Worm (Caenorhabditis elegans) whole organism, late embryonic: ENCODE results near the gene F42A6.5.
"Not testable (repeated sequence)": the region's sequence is repeated elsewhere in the genome, so short reads cannot be mapped to it uniquely, and the experiment has no call there.

Experiments used
- C08G9.2 ChIP-seq: sonication (generic microtip); optimal IDR thresholded peaks from 2 replicates; lab custom pipeline; 2016; ENCODE audit warnings: mild to moderate bottlenecking, missing genetic modification characterization, moderate library complexity, missing compliant biosample characterization
- C38D4.7 ChIP-seq: fragments of 200-800 bp; sonication (Bioruptor generic); optimal IDR thresholded peaks from 2 replicates; lab custom pipeline; 2018; ENCODE audit warnings: mild to moderate bottlenecking, missing genetic modification characterization, moderate library complexity, missing compliant biosample characterization
- K02D7.2 ChIP-seq: sonication (generic microtip); optimal IDR thresholded peaks from 2 replicates; lab custom pipeline; 2017; ENCODE audit warnings: mild to moderate bottlenecking, missing genetic modification characterization, missing compliant biosample characterization
- T23F11.4 ChIP-seq: fragments of 200-800 bp; sonication (Bioruptor generic); optimal IDR thresholded peaks from 2 replicates; lab custom pipeline; 2018; ENCODE audit warnings: mild to moderate bottlenecking, missing genetic modification characterization, missing compliant biosample characterization
- Y22D7AL.16 ChIP-seq: sonication (generic microtip); optimal IDR thresholded peaks from 2 replicates; lab custom pipeline; 2016; ENCODE audit warnings: missing genetic modification characterization, missing compliant biosample characterization
- ceh-19 ChIP-seq: fragments of 200-800 bp; sonication (Bioruptor generic); optimal IDR thresholded peaks from 2 replicates; lab custom pipeline; 2018; ENCODE audit warnings: mild to moderate bottlenecking, missing genetic modification characterization, missing compliant biosample characterization
- ceh-22 ChIP-seq: sonication (generic microtip); optimal IDR thresholded peaks from 2 replicates; lab custom pipeline; 2017; ENCODE audit warnings: missing biosample characterization, missing genetic modification characterization
- ceh-31 ChIP-seq: sonication (generic microtip); optimal IDR thresholded peaks from 2 replicates; lab custom pipeline; 2016; ENCODE audit warnings: missing genetic modification characterization, missing compliant biosample characterization
- ceh-34 ChIP-seq: sonication (generic microtip); optimal IDR thresholded peaks from 2 replicates; lab custom pipeline; 2016; ENCODE audit warnings: mild to moderate bottlenecking, missing genetic modification characterization, missing compliant biosample characterization
- ceh-48 ChIP-seq: sonication (generic microtip); optimal IDR thresholded peaks from 2 replicates; lab custom pipeline; 2016; ENCODE audit warnings: missing genetic modification characterization, inconsistent platforms, missing compliant biosample characterization
- che-1 ChIP-seq: sonication (generic microtip); optimal IDR thresholded peaks from 2 replicates; lab custom pipeline; 2016; ENCODE audit warnings: mild to moderate bottlenecking, missing genetic modification characterization, missing compliant biosample characterization
- dmd-4 ChIP-seq: sonication (generic microtip); optimal IDR thresholded peaks from 2 replicates; lab custom pipeline; 2016; ENCODE audit warnings: borderline replicate concordance, missing genetic modification characterization, missing compliant biosample characterization
- elt-4 ChIP-seq: sonication (generic microtip); optimal IDR thresholded peaks from 2 replicates; lab custom pipeline; 2016; ENCODE audit warnings: missing genetic modification characterization, missing compliant biosample characterization
- ets-4 ChIP-seq: sonication (generic microtip); optimal IDR thresholded peaks from 2 replicates; lab custom pipeline; 2016; ENCODE audit warnings: missing genetic modification characterization, missing compliant biosample characterization
- eyg-1 ChIP-seq: sonication (generic microtip); optimal IDR thresholded peaks from 2 replicates; lab custom pipeline; 2016; ENCODE audit warnings: missing genotype, missing genetic modification characterization, missing compliant biosample characterization
- fax-1 ChIP-seq: sonication (generic microtip); optimal IDR thresholded peaks from 2 replicates; lab custom pipeline; 2016; ENCODE audit warnings: missing genotype, missing genetic modification characterization, missing compliant biosample characterization
- fkh-6 ChIP-seq: sonication (generic microtip); optimal IDR thresholded peaks from 2 replicates; lab custom pipeline; 2016; ENCODE audit warnings: missing genetic modification characterization, missing compliant biosample characterization
- gmeb-2 ChIP-seq: sonication (generic microtip); optimal IDR thresholded peaks from 2 replicates; lab custom pipeline; 2016; ENCODE audit warnings: missing genetic modification characterization, inconsistent platforms, missing compliant biosample characterization
- hlh-13 ChIP-seq: fragments of 200-800 bp; sonication (Bioruptor generic); optimal IDR thresholded peaks from 2 replicates; lab custom pipeline; 2018; ENCODE audit warnings: mild to moderate bottlenecking, missing genetic modification characterization, missing compliant biosample characterization
- lin-11 ChIP-seq: fragments of 200-800 bp; sonication (Bioruptor generic); optimal IDR thresholded peaks from 2 replicates; lab custom pipeline; 2018; ENCODE audit warnings: mild to moderate bottlenecking, missing genetic modification characterization, missing compliant biosample characterization
- nfya-1 ChIP-seq: sonication (generic microtip); optimal IDR thresholded peaks from 2 replicates; lab custom pipeline; 2017; ENCODE audit warnings: missing genetic modification characterization, mild to moderate bottlenecking, missing compliant biosample characterization, antibody characterized with exemption, moderate library complexity
- nhr-11 ChIP-seq: fragments of 150-350 bp; optimal IDR thresholded peaks from 2 replicates; lab custom pipeline; 2014; ENCODE audit warnings: missing biosample characterization, missing genetic modification characterization
- npax-4 ChIP-seq: sonication (generic microtip); optimal IDR thresholded peaks from 2 replicates; lab custom pipeline; 2016; ENCODE audit warnings: missing genetic modification characterization, missing compliant biosample characterization
- pag-3 ChIP-seq: sonication (generic microtip); optimal IDR thresholded peaks from 2 replicates; lab custom pipeline; 2016; ENCODE audit warnings: missing compliant biosample characterization, missing genetic modification characterization, borderline replicate concordance
- pax-1 ChIP-seq: fragments of 150-350 bp; optimal IDR thresholded peaks from 2 replicates; lab custom pipeline; 2014; ENCODE audit warnings: missing biosample characterization, missing genetic modification characterization
- sdc-2 ChIP-seq: sonication (generic microtip); optimal IDR thresholded peaks from 2 replicates; lab custom pipeline; 2016; ENCODE audit warnings: missing genotype, missing genetic modification characterization, missing compliant biosample characterization
- tbx-2 ChIP-seq: sonication (generic microtip); optimal IDR thresholded peaks from 2 replicates; lab custom pipeline; 2016; ENCODE audit warnings: missing genetic modification characterization, missing compliant biosample characterization
- tbx-7 ChIP-seq: sonication (generic microtip); optimal IDR thresholded peaks from 2 replicates; lab custom pipeline; 2016; ENCODE audit warnings: missing genotype, missing genetic modification characterization, missing compliant biosample characterization
- unc-55 ChIP-seq: sonication (generic microtip); optimal IDR thresholded peaks from 2 replicates; lab custom pipeline; 2017; ENCODE audit warnings: missing biosample characterization, missing genetic modification reagents, missing genetic modification characterization
- unc-86 ChIP-seq: sonication (generic microtip); optimal IDR thresholded peaks from 2 replicates; lab custom pipeline; 2016; ENCODE audit warnings: missing genetic modification characterization, missing compliant biosample characterization
- zip-5 ChIP-seq: sonication (generic microtip); optimal IDR thresholded peaks from 2 replicates; lab custom pipeline; 2016; ENCODE audit warnings: missing genetic modification characterization, missing compliant biosample characterization
- ztf-16 ChIP-seq: sonication (generic microtip); optimal IDR thresholded peaks from 2 replicates; lab custom pipeline; 2017; ENCODE audit warnings: missing genetic modification characterization, missing compliant biosample characterization

Gene F42A6.5

ce11 chrIV:3331758-3332157 is at the start of gene F42A6.5:
F42A6.5 (minus strand) TSS chrIV:3331858.
- not testable (repeated sequence) for TF ChIP-seq T23F11.4 (GFP tag; lab: Kevin White, UChicago); pax-1 (tag; lab: Kevin White, UChicago); ceh-19
- TF ChIP-seq, all 69 proteins: peak for 0; not testable (repeated sequence) for 69

DNA sequence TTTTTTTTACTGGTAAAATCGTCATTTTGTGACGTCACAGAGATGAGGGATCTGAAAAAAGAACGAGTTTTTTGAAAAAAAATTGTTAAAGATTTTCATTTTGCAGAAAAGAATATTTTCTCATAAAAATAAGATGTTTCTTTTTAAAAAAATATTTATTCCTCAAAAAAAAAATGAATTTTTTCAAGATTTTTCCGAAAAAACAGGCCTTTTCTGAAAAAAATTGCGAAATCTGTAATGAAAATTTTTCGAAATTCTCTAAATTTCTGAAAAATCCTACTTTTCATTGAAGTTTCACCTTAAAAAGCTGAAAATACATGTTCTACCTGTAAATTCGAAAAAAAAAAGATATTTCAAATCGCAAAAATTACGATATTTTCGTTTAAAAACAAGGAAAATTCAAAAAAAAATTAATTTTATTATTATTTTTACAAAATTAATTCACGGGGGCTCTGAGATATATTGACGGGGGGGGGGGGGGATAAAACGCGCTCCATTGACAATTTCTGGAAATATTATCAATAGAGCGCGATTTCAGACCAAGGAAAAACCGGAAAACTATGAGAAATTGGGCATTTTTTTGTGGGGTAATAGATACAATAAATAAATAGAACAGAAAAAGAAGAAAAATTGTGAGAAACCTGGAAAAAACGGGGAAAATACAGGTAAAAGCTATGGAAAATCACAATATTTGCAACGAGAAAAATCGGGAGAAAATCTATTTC is 46.6 kb upstream of the F42A6.5 start, which contains the start of gene otub-4:
Gene otub-4 (minus strand): TSS at position 51 of the 725 bp plus-strand sequence.
- TF ChIP-seq unc-86 (tag; lab: Kevin White, UChicago) (no peak), unc-55 (GFP tag; lab: Kevin White, UChicago) (no peak), elt-4 (tag; lab: Kevin White, UChicago) (no peak), C08G9.2 (tag; lab: Kevin White, UChicago) (no peak), npax-4 (tag; lab: Kevin White, UChicago) (no peak), eyg-1 (no peak), lin-11 (tag; lab: Kevin White, UChicago) (no peak), C38D4.7 (GFP tag; lab: Kevin White, UChicago) (no peak), gmeb-2 (tag; lab: Kevin White, UChicago) (no peak), dmd-4 (tag; lab: Kevin White, UChicago) (no peak), sdc-2 (no peak), fax-1 (no peak), Y22D7AL.16 (tag; lab: Kevin White, UChicago) (no peak), nfya-1 (no peak), nhr-11 (tag; lab: Kevin White, UChicago) (no peak)

DNA sequence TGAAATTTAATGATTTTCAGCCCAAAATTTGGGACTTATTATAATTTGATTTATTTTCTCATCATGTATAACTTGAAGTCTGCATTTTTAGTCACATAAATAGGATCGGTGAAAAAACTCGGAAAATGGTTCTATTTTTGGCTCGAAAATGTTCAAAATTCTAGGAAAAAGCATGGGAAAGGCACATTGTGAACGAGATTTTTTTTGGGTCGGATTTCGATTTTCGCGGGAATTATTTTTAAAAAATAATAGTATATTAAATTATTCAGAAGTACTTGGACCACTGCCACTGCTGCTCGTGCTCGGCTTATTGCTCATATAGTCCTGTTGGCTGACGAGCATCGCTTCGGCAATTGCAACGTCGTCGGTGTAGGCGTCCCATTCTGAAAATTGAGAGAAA is 41.7 kb upstream of the F42A6.5 start:
- TF ChIP-seq eyg-1 (no peak), zip-5 (tag; lab: Kevin White, UChicago) (no peak), fkh-6 (tag; lab: Kevin White, UChicago) (no peak), che-1 (tag; lab: Kevin White, UChicago) (no peak), unc-55 (GFP tag; lab: Kevin White, UChicago) (no peak), ceh-22 (no peak), pag-3 (tag; lab: Kevin White, UChicago) (no peak), ets-4 (tag; lab: Kevin White, UChicago) (no peak)

- TF ChIP-seq ceh-48, result peak; percentile 23
- TF ChIP-seq nhr-11 (tag; lab: Kevin White, UChicago), result no peak
- TF ChIP-seq ceh-34 (tag; lab: Kevin White, UChicago), result peak; percentile 51
- peak; percentile 14 for TF ChIP-seq ets-4 (tag; lab: Kevin White, UChicago)
These were observed 37.1 kb upstream of the F42A6.5 start, which contains the start of gene vha-19 for ce11 chrIV:3368638-3369247. vha-19 (plus strand) TSS chrIV:3369197.

DNA sequence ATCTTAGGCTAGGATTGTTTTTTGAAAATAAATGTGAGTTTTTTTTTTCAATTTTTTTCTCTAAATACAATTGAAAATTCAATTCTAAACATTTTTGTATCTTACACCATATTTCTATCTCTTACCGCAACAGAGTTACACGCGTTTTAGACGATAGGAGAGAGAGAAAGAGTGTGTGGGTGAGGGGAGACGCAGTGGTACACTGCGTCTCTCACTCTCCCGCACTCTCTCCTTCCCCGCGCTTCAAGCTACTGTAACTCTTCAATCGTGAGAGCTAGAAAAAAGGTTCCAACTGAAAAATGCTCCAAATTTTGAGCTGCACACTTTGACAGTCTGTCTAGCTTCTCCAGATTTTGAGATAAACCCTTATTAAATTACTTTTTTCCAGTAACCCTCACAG is 32.1 kb upstream of the F42A6.5 start:
- TF ChIP-seq hlh-13 (GFP tag; lab: Kevin White, UChicago) (no peak), ceh-31 (no peak)
- TF ChIP-seq, all 69 proteins: peak for 0

- no peak for TF ChIP-seq T23F11.4 (GFP tag; lab: Kevin White, UChicago)
- no peak for TF ChIP-seq tbx-2 (tag; lab: Kevin White, UChicago)
- TF ChIP-seq K02D7.2, result no peak
- TF ChIP-seq ztf-16 (tag; lab: Kevin White, UChicago), result no peak
- TF ChIP-seq sdc-2, result no peak
- TF ChIP-seq tbx-7 (tag; lab: Kevin White, UChicago), result no peak
These were observed 31.6 kb upstream of the F42A6.5 start, which contains the start of gene Y55H10A.2 for ce11 chrIV:3363221-3363620. Y55H10A.2 (plus strand) TSS chrIV:3363521.
